Worm (Caenorhabditis elegans): ENCODE measurements around the gene K10C9.1.

Gene K10C9.1

DNA sequence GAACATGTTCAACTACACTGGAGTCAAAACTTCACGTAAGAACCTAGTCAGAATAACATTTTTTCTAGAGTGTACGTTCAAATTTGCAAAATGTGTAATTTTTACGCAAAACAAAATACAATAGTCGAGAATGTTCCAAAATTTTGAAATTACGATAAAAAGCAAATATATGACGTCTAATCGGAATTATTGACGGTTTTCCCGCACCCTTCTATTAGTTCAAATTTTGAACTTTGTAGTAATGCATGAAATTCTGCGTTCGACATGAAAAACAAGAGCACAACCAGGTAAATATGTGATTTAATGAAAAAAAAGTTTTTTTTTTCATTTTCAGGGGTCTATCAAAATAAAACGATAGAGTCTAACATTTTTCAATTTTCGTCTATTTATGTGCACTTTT is 37.0 kb upstream of the K10C9.1 start:
- peak; percentile 51 for TF ChIP-seq dmd-6 (GFP tag; IDR thresholded peaks at IDR 0.05)
- no peak for TF ChIP-seq F44E2.7 (GFP tag; IDR thresholded peaks at IDR 0.05)
- peak in 1 of 2 experiments; percentile 82 for TF ChIP-seq hif-1 (tag; optimal IDR thresholded peaks at IDR 0.05)

DNA sequence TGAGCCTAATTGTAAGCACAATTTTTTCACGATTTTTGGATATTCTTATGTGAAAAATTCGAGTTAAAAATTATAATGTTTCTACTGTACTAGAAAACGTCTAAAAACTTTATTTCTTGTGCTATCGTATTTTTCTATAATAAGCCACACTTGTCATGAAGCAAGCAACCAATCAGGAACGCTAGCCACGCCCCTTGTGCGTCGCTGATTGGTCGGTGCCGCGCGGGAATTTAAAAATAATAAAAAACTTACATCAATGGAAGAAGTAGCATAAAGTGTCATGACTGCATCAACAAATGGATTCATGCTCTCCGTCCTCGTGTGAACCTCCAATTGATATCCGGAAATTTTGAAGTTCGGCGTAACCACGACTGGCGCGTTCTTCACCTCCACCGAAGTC is 27.8 kb upstream of the K10C9.1 start:
- TF ChIP-seq duxl-1 (tag; optimal IDR thresholded peaks at IDR 0.05; ENCODE audit: poor library complexity): no peak
- TF ChIP-seq lir-3 (tag; optimal IDR thresholded peaks at IDR 0.05): no peak
- TF ChIP-seq aha-1 (tag): peak; percentile 35
- TF ChIP-seq Y105C5A.15 (GFP tag; IDR thresholded peaks at IDR 0.05): no peak
- TF ChIP-seq mxl-3 (GFP tag; optimal IDR thresholded peaks at IDR 0.05): no peak
- TF ChIP-seq egl-27 (tag; optimal IDR thresholded peaks at IDR 0.05): no peak
- no peak for TF ChIP-seq snpc-4 (tag; optimal IDR thresholded peaks at IDR 0.05)

DNA sequence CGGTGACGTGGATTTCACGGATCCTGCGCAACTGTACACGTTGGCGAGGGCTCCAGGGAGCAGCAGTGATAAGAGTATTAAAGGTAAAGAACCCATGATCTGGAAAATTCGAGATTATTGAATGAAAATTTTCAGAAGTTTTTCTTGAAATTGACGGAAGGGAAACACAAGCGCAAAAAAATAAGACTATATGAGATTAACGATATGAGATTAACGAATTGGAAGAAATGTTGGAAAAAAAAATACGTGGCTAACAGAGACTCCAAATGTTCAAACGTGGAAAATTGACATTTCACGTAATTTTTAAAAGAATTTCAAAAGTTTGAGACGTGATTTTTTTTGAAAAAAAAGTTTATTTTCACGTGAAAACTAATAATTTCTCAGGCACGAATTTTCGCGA is 26.6 kb upstream of the K10C9.1 start, which contains the start of gene nra-4:
Gene nra-4 (minus strand): TSS at position 101 of the 400 bp plus-strand sequence.
- no peak for TF ChIP-seq lin-15B (tag; optimal IDR thresholded peaks at IDR 0.05)
- no peak for TF ChIP-seq nhr-41 (GFP tag; IDR thresholded peaks at IDR 0.05)
- no peak for TF ChIP-seq ZK337.2 (GFP tag; IDR thresholded peaks at IDR 0.05)
- no peak for TF ChIP-seq nhr-48 (tag; optimal IDR thresholded peaks at IDR 0.05)
- TF ChIP-seq jun-1 (tag; optimal IDR thresholded peaks at IDR 0.05): no peak
- no peak for TF ChIP-seq aly-2 (tag; optimal IDR thresholded peaks at IDR 0.05)
- TF ChIP-seq skn-1 (tag; optimal IDR thresholded peaks at IDR 0.05): no peak
- no peak for TF ChIP-seq mxl-2 (GFP tag; conservative IDR thresholded peaks at IDR 0.05)

DNA sequence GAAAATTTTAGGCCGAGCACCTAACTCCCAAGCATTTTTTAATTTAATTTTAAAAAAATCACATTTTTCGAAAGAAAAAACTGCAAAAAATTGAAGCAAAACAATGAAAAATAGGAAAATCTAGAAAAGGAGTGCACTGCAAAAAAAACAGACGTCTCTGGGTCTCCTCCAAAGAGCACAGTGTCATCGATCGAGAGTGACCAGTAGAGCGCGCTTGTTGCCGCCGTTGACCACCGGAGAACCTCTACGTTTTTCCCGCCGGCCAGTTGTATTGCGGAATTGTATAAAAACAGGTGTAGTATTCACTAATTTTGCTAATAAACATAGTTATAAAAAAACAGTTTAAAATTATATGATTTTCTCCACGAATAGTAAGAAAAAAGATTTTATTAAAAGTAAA is 25.7 kb upstream of the K10C9.1 start:
- TF ChIP-seq arid-1 (GFP tag; conservative IDR thresholded peaks at IDR 0.05): no peak
- TF ChIP-seq mdl-1 (tag; optimal IDR thresholded peaks at IDR 0.05): no peak
- no peak for TF ChIP-seq nhr-102 (tag; optimal IDR thresholded peaks at IDR 0.05)
- no peak for TF ChIP-seq lir-3 (tag; optimal IDR thresholded peaks at IDR 0.05)
- TF ChIP-seq hlh-11 (tag; optimal IDR thresholded peaks at IDR 0.05): peak; percentile 4
- TF ChIP-seq ama-1 (optimal IDR thresholded peaks at IDR 0.05): no peak
- no peak for TF ChIP-seq lin-1 (GFP tag; IDR thresholded peaks at IDR 0.05)
- no peak for TF ChIP-seq ZK546.5 (tag; optimal IDR thresholded peaks at IDR 0.05)
- no peak for TF ChIP-seq ceh-62 (tag; optimal IDR thresholded peaks at IDR 0.05)
- no peak for TF ChIP-seq saeg-2 (GFP tag; IDR thresholded peaks at IDR 0.05)
- TF ChIP-seq hif-1 (tag; optimal IDR thresholded peaks at IDR 0.05): no peak
- TF ChIP-seq ceh-32 (tag; optimal IDR thresholded peaks at IDR 0.05; ENCODE audit: poor library complexity): no peak
- no peak for TF ChIP-seq zfp-3 (GFP tag; conservative IDR thresholded peaks at IDR 0.05)
- TF ChIP-seq daf-16 (GFP tag; optimal IDR thresholded peaks at IDR 0.05): no peak
- peak; percentile 45 for TF ChIP-seq daf-16 (tag; optimal IDR thresholded peaks at IDR 0.05)
- TF ChIP-seq aly-2 (tag; optimal IDR thresholded peaks at IDR 0.05): no peak
- TF ChIP-seq ceh-44 (GFP tag; IDR thresholded peaks at IDR 0.05): no peak
- no peak for TF ChIP-seq dmd-9 (GFP tag; IDR thresholded peaks at IDR 0.05)
- TF ChIP-seq lin-38 (GFP tag; IDR thresholded peaks at IDR 0.05): peak; percentile 59

DNA sequence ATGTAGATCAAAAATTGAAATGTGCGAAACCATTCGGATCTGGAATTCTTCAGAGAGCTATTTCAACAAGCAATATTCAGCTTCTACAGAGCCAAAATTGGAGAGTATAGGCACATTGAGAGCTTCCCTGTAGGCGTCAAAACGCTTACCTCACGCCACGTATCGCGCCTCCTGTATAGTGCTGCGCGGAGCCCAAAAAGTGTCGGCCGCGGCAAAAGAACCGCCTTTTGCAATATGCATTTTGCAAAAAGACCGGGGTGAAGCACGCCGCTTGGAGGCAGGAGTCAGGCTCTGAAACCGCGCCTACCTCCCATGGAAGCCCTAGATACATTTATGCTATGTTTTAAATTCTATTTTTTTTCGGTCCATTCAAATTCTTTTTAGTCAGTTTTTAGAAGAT is 23.4 kb upstream of the K10C9.1 start:
- TF ChIP-seq lin-39 (tag; optimal IDR thresholded peaks at IDR 0.05) (no peak), arid-1 (GFP tag; conservative IDR thresholded peaks at IDR 0.05) (no peak), nhr-28 (tag; optimal IDR thresholded peaks at IDR 0.05) (no peak), unc-62 (GFP tag; optimal IDR thresholded peaks at IDR 0.05 in 1 of 2) (no peak), unc-62 (tag; optimal IDR thresholded peaks at IDR 0.05) (no peak), set-16 (GFP tag; IDR thresholded peaks at IDR 0.05) (peak; percentile 45), aly-2 (tag; optimal IDR thresholded peaks at IDR 0.05) (no peak), egl-43 (GFP tag; IDR thresholded peaks at IDR 0.05) (0 out of 2 replicates have a peak, but pooled peaks have one; percentile 30), lin-1 (GFP tag; IDR thresholded peaks at IDR 0.05) (no peak), nhr-48 (tag; optimal IDR thresholded peaks at IDR 0.05) (no peak), nhr-76 (tag; optimal IDR thresholded peaks at IDR 0.05) (no peak), lsy-2 (tag; optimal IDR thresholded peaks at IDR 0.05) (no peak)

Data from whole organism, L4 larva.